Worm (Caenorhabditis elegans): ENCODE results near the gene C09B8.3.

DNA sequence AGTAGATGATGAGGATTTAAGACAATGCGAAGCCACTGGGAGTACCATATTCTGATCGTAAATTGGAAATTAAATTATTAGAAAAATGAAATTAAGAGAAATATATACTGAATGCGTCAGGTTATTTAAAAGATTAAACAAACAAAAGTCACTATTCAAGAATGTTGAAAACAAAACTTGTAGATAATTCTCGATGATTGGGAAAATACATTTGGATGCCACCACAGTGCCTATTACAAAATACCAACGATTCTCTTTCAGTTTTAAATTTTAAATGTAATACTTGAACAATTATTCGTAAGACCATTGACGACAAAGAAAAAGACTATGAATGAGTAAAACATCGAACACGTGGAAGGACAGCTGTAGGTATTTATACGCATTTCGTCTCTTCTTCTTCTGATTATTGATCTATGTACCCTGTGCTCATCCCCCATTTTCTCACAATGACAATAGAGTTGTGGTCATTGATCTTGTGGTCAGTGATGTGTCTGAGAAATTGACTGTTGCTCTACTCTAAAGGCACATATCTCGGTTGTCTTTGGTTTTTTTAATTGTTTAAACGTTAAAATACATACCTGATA lies 9.5 kb upstream of the C09B8.3 start, which contains the start of gene C09B8.4:
- TF ChIP-seq rnt-1 (tag; optimal IDR thresholded peaks at IDR 0.05) (no peak), ama-1 (optimal IDR thresholded peaks at IDR 0.05) (no peak), ztf-16 (tag; optimal IDR thresholded peaks at IDR 0.05) (no peak), nfya-1 (tag; optimal IDR thresholded peaks at IDR 0.05) (no peak), K09A11.1 (tag; optimal IDR thresholded peaks at IDR 0.05; ENCODE audit: insufficient read depth) (no peak), fkh-10 (GFP tag; optimal IDR thresholded peaks at IDR 0.05) (no peak), gmeb-2 (tag; optimal IDR thresholded peaks at IDR 0.05) (no peak), ceh-45 (GFP tag; IDR thresholded peaks at IDR 0.05) (no peak), pha-4 (tag; optimal IDR thresholded peaks at IDR 0.05) (no peak), ets-4 (tag; optimal IDR thresholded peaks at IDR 0.05) (no peak), ceh-9 (tag; optimal IDR thresholded peaks at IDR 0.05) (no peak), nhr-11 (tag; optimal IDR thresholded peaks at IDR 0.05) (no peak)

Data from whole organism, late embryonic.